Fruit fly (Drosophila melanogaster) whole organism, embryonic: ENCODE results near the gene AspRS-m.

ENCODE experiments used
- Bgb ChIP-seq: fragments of 200-800 bp; sonication (Bioruptor generic); IDR thresholded peaks from 2 replicates; pipeline ENCODE4 v1.3.6; 2022; ENCODE audit warnings: missing biosample characterization, missing genetic modification characterization; ENCODE audit not compliant: partially characterized antibody
- CG10565 ChIP-seq: fragments of 200-800 bp; sonication (Bioruptor generic); optimal IDR thresholded peaks from 3 replicates; lab custom pipeline; 2016; ENCODE audit warnings: missing biosample characterization, mild to moderate bottlenecking, missing genetic modification characterization
- CG14965 ChIP-seq: fragments of 200-800 bp; sonication (Bioruptor generic); optimal IDR thresholded peaks from 2 replicates; lab custom pipeline; 2016; ENCODE audit warnings: missing biosample characterization, missing genetic modification characterization, borderline replicate concordance
- CG15479 ChIP-seq: fragments of 200-800 bp; sonication (Bioruptor generic); optimal IDR thresholded peaks from 3 replicates; lab custom pipeline; 2019; ENCODE audit warnings: missing biosample characterization, mild to moderate bottlenecking, missing genetic modification characterization, moderate library complexity
- CG17359 ChIP-seq: fragments of 200-800 bp; sonication (Bioruptor generic); optimal IDR thresholded peaks from 3 replicates; lab custom pipeline; 2018; ENCODE audit warnings: missing biosample characterization, mild to moderate bottlenecking, missing genetic modification characterization, moderate library complexity
- CG1792 ChIP-seq: fragments of 200-800 bp; sonication (Bioruptor generic); optimal IDR thresholded peaks from 2 replicates; lab custom pipeline; 2016; ENCODE audit warnings: missing biosample characterization, missing genetic modification characterization
- CG2120 ChIP-seq: fragments of 200-800 bp; sonication (Bioruptor generic); optimal IDR thresholded peaks from 3 replicates; lab custom pipeline; 2016; ENCODE audit warnings: missing biosample characterization, missing genetic modification characterization
- CG2889 ChIP-seq: fragments of 200-800 bp; sonication (Bioruptor generic); IDR thresholded peaks from 3 replicates; pipeline ENCODE4 v1.3.6; 2022; ENCODE audit warnings: missing biosample characterization, missing genetic modification characterization
- CG30020 ChIP-seq: fragments of 200-800 bp; optimal IDR thresholded peaks from 2 replicates; lab custom pipeline; 2019; ENCODE audit warnings: missing biosample characterization, mild to moderate bottlenecking, missing genetic modification characterization, moderate library complexity
- CG30403 ChIP-seq: fragments of 200-800 bp; sonication (Bioruptor generic); optimal IDR thresholded peaks from 3 replicates; lab custom pipeline; 2016; ENCODE audit warnings: missing biosample characterization, missing genetic modification characterization
- CG33557 ChIP-seq: fragments of 200-800 bp; sonication (Bioruptor generic); optimal IDR thresholded peaks from 2 replicates; lab custom pipeline; 2019; ENCODE audit warnings: missing biosample characterization, mild to moderate bottlenecking, missing genetic modification characterization, moderate library complexity
- CG3838 ChIP-seq: fragments of 200-800 bp; sonication (Bioruptor generic); optimal IDR thresholded peaks from 3 replicates; lab custom pipeline; 2016; ENCODE audit warnings: missing biosample characterization, missing genetic modification characterization
- CG4404 ChIP-seq: fragments of 200-800 bp; sonication (Bioruptor generic); IDR thresholded peaks from 2 replicates; pipeline ENCODE4 v1.3.6; 2022; ENCODE audit warnings: missing biosample characterization, missing genetic modification characterization
- CG4617 ChIP-seq: fragments of 200-800 bp; sonication (Bioruptor generic); optimal IDR thresholded peaks from 3 replicates; lab custom pipeline; 2016; ENCODE audit warnings: missing biosample characterization, missing genetic modification characterization, borderline replicate concordance
- CG4854 ChIP-seq: fragments of 200-800 bp; sonication (Bioruptor generic); optimal IDR thresholded peaks from 2 replicates; lab custom pipeline; 2016; ENCODE audit warnings: missing biosample characterization, missing genetic modification characterization, inconsistent platforms
- CG7987 ChIP-seq: fragments of 200-800 bp; sonication (Bioruptor generic); optimal IDR thresholded peaks from 2 replicates; lab custom pipeline; 2018; ENCODE audit warnings: missing biosample characterization, mild to moderate bottlenecking, missing genetic modification characterization, moderate library complexity
- CG8089 ChIP-seq: fragments of 200-800 bp; sonication (Bioruptor generic); optimal IDR thresholded peaks from 3 replicates; lab custom pipeline; 2016; ENCODE audit warnings: missing biosample characterization, missing genetic modification characterization
- CG8388 ChIP-seq: fragments of 200-800 bp; sonication (Bioruptor generic); optimal IDR thresholded peaks from 2 replicates; lab custom pipeline; 2019; ENCODE audit warnings: missing biosample characterization, mild to moderate bottlenecking, missing genetic modification characterization, moderate library complexity
- CG9215 ChIP-seq: fragments of 200-800 bp; sonication (Bioruptor generic); IDR thresholded peaks from 2 replicates; pipeline ENCODE4 v1.3.6; 2022; ENCODE audit warnings: missing biosample characterization, missing genetic modification characterization
- CG9727 ChIP-seq: fragments of 200-800 bp; sonication (Bioruptor generic); optimal IDR thresholded peaks from 3 replicates; lab custom pipeline; 2017; ENCODE audit warnings: missing biosample characterization, mild to moderate bottlenecking, missing genetic modification characterization
- CkIIα-i1 ChIP-seq: fragments of 200-800 bp; sonication (Bioruptor generic); IDR thresholded peaks from 2 replicates; pipeline ENCODE4 v1.3.6; 2022; ENCODE audit warnings: missing biosample characterization, missing genetic modification characterization
- D19B ChIP-seq: fragments of 200-800 bp; sonication (Bioruptor generic); optimal IDR thresholded peaks from 2 replicates; lab custom pipeline; 2017; ENCODE audit warnings: missing biosample characterization, mild to moderate bottlenecking, missing genetic modification characterization
- Dfd ChIP-seq, 2 experiments: fragments of >200 bp; optimal IDR thresholded peaks; 2 replicates each; lab custom pipeline; 2017; ENCODE audit warnings: missing biosample characterization in 2 of 2, missing genetic modification characterization in 2 of 2
- E2f2 ChIP-seq: fragments of 200-800 bp; sonication (Bioruptor generic); IDR thresholded peaks from 2 replicates; pipeline ENCODE4 v1.3.6; 2022; ENCODE audit warnings: missing biosample characterization, missing genetic modification characterization
- Ets65A ChIP-seq: fragments of 200-800 bp; sonication (Bioruptor generic); peaks from one replicate; lab custom pipeline; 2016; ENCODE audit warnings: missing biosample characterization, missing genetic modification characterization
- HLH54F ChIP-seq: fragments of 200-800 bp; sonication (Bioruptor generic); optimal IDR thresholded peaks from 3 replicates; lab custom pipeline; 2016; ENCODE audit warnings: missing biosample characterization, missing genetic modification characterization
- Hmx ChIP-seq: fragments of 200-800 bp; sonication (Bioruptor generic); optimal IDR thresholded peaks from 2 replicates; lab custom pipeline; 2016; ENCODE audit warnings: missing biosample characterization, missing genetic modification characterization
- Mad ChIP-seq: fragments of 200-800 bp; sonication (Bioruptor generic); optimal IDR thresholded peaks from 2 replicates; lab custom pipeline; 2016; ENCODE audit warnings: missing biosample characterization, missing genetic modification characterization
- ab ChIP-seq: fragments of 200-800 bp; sonication (Bioruptor generic); optimal IDR thresholded peaks from 2 replicates; lab custom pipeline; 2016; ENCODE audit warnings: missing biosample characterization, missing genetic modification characterization
- al ChIP-seq: fragments of 200-800 bp; sonication (Bioruptor generic); IDR thresholded peaks from 2 replicates; pipeline ENCODE4 v1.3.6; 2022; ENCODE audit warnings: missing biosample characterization, missing genetic modification characterization
- amos ChIP-seq: fragments of 200-800 bp; sonication (Bioruptor generic); IDR thresholded peaks from 2 replicates; pipeline ENCODE4 v1.3.6; 2022; ENCODE audit warnings: missing biosample characterization, missing genetic modification characterization; ENCODE audit not compliant: partially characterized antibody
- ap ChIP-seq: fragments of 200-800 bp; sonication (Bioruptor generic); IDR thresholded peaks from 2 replicates; pipeline ENCODE4 v1.3.6; 2022; ENCODE audit warnings: missing biosample characterization, missing genetic modification characterization
- chm ChIP-seq: fragments of 200-800 bp; sonication (Bioruptor generic); IDR thresholded peaks from 2 replicates; pipeline ENCODE4 v1.3.6; 2022; ENCODE audit warnings: missing biosample characterization, missing genetic modification characterization
- ems ChIP-seq: fragments of 200-800 bp; sonication (Bioruptor generic); optimal IDR thresholded peaks from 3 replicates; lab custom pipeline; 2016; ENCODE audit warnings: missing biosample characterization, missing genetic modification characterization
- eve ChIP-seq, 2 experiments: fragments of >200 bp; optimal IDR thresholded peaks; 2 replicates each; lab custom pipeline; 2017; ENCODE audit warnings: missing biosample characterization in 2 of 2, missing genetic modification characterization in 2 of 2
- grn ChIP-seq: fragments of 200-800 bp; sonication (Bioruptor generic); optimal IDR thresholded peaks from 3 replicates; lab custom pipeline; 2017; ENCODE audit warnings: missing biosample characterization, missing genetic modification characterization
- gsb-n ChIP-seq: fragments of 200-800 bp; sonication (Bioruptor generic); optimal IDR thresholded peaks from 3 replicates; lab custom pipeline; 2018; ENCODE audit warnings: missing biosample characterization, mild to moderate bottlenecking, missing genetic modification characterization
- hkb ChIP-seq, 2 experiments: fragments of 200-800 bp in 1 of 2; fragments of >200 bp in 1 of 2; sonication (Bioruptor generic) in 1 of 2; IDR thresholded peaks in 1 of 2; optimal IDR thresholded peaks in 1 of 2; 2 replicates each; pipeline versions ENCODE4 v1.3.6 to Lab custom; 2017 to 2022; ENCODE audit warnings: missing biosample characterization in 1 of 2, missing genetic modification characterization in 1 of 2
- jumu ChIP-seq: fragments of 200-800 bp; sonication (Bioruptor generic); optimal IDR thresholded peaks from 3 replicates; lab custom pipeline; 2016; ENCODE audit warnings: missing biosample characterization, missing genetic modification characterization
- nerfin-1 ChIP-seq: fragments of 200-800 bp; sonication (Bioruptor generic); optimal IDR thresholded peaks from 3 replicates; lab custom pipeline; 2019; ENCODE audit warnings: missing biosample characterization, mild to moderate bottlenecking, missing genetic modification characterization, moderate library complexity
- org-1 ChIP-seq: fragments of 200-800 bp; sonication (Bioruptor generic); optimal IDR thresholded peaks from 2 replicates; lab custom pipeline; 2017; ENCODE audit warnings: missing biosample characterization, missing genetic modification characterization
- rib ChIP-seq: fragments of 200-800 bp; sonication (Bioruptor generic); IDR thresholded peaks from 2 replicates; pipeline ENCODE4 v1.3.6; 2022; ENCODE audit warnings: missing biosample characterization, missing genetic modification characterization
- sens ChIP-seq: fragments of 200-800 bp; sonication (Bioruptor generic); peaks from one replicate; lab custom pipeline; 2016; ENCODE audit warnings: missing biosample characterization, missing genetic modification characterization
- sr ChIP-seq: fragments of 200-800 bp; sonication (Bioruptor generic); IDR thresholded peaks from 3 replicates; pipeline ENCODE4 v1.3.6; 2022; ENCODE audit warnings: missing biosample characterization, missing genetic modification characterization
- tll ChIP-seq, 2 experiments: fragments of 200-800 bp in 1 of 2; fragments of >200 bp in 1 of 2; sonication (Bioruptor generic) in 1 of 2; optimal IDR thresholded peaks; 2 replicates each; lab custom pipeline; 2017 to 2019; ENCODE audit warnings: missing biosample characterization in 2 of 2, missing genetic modification characterization in 2 of 2, mild to moderate bottlenecking in 1 of 2, moderate library complexity in 1 of 2
- tna ChIP-seq: fragments of 200-800 bp; sonication (Bioruptor generic); IDR thresholded peaks from 2 replicates; pipeline ENCODE4 v1.3.6; 2022; ENCODE audit warnings: missing biosample characterization, missing genetic modification characterization; ENCODE audit not compliant: partially characterized antibody
- tup ChIP-seq: fragments of 200-800 bp; sonication (Bioruptor generic); optimal IDR thresholded peaks from 2 replicates; lab custom pipeline; 2016; ENCODE audit warnings: missing biosample characterization, mild to moderate bottlenecking, missing genetic modification characterization, moderate library complexity
- twi ChIP-seq: fragments of 200-800 bp; optimal IDR thresholded peaks from 2 replicates; lab custom pipeline; 2019; ENCODE audit warnings: missing biosample characterization, mild to moderate bottlenecking, missing genetic modification characterization, moderate library complexity
- zfh2 ChIP-seq: fragments of 200-800 bp; sonication (Bioruptor generic); optimal IDR thresholded peaks from 2 replicates; lab custom pipeline; 2016; ENCODE audit warnings: missing biosample characterization, missing genetic modification characterization

The AspRS-m gene

DNA sequence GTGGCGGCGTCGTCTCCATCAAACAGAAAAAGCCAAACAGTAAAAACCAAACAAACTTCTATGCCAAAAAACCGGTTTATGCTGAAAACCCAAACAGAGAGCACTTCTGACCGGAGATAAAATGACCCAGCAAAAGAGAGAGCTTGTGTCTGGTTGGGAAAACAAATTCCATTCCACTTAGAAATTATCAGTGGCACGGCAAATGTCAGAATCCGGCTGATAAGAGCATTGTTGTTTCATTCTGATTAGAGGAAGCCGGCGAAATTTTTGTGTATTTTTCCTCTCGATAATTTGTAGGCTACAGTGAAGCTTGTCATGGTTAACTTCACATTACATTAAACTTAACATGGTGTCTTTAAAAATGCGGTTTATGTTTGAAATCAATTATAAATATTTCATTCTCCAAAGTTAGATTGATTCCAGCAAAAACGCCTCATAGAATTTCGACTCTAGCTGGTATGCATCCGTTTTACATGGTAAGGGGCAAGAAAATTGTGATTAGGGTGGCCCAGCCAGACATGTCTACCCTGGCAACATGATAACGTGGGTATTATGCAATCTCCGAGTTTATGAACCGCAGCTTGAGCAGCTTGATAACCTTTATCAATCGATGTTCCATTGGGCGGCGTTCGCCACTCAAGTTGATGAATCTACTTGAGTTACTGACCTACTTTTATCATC is 9.3 kb upstream of the AspRS-m start (continued):
- no peak for TF ChIP-seq al (GFP tag; lab: Robert Waterston, UW)
- TF ChIP-seq gsb-n (tag; lab: Kevin White, UChicago), result no peak
- TF ChIP-seq CG7987 (GFP tag; lab: Kevin White, UChicago), result no peak
- TF ChIP-seq zfh2 (GFP tag; lab: Kevin White, UChicago), result peak; percentile 26
- no peak for TF ChIP-seq CG15479 (GFP tag; lab: Kevin White, UChicago)
- TF ChIP-seq amos (GFP tag; lab: Robert Waterston, UW), result no peak
- no peak for TF ChIP-seq CG8089
- TF ChIP-seq Ets65A (GFP tag; lab: Kevin White, UChicago), result peak; percentile 94
- peak; percentile 63 for TF ChIP-seq CG2120 (GFP tag; lab: Kevin White, UChicago)
- no peak for TF ChIP-seq jumu (GFP tag; lab: Kevin White, UChicago)
- no peak for TF ChIP-seq HLH54F (GFP tag; lab: Kevin White, UChicago)
- no peak for TF ChIP-seq CG30020 (tag; lab: Kevin White, UChicago)
- TF ChIP-seq org-1 (GFP tag; lab: Kevin White, UChicago), result no peak
- no peak for TF ChIP-seq ab (GFP tag; lab: Kevin White, UChicago)
- TF ChIP-seq CG2889 (GFP tag; lab: Robert Waterston, UW), result no peak
- peak; percentile 87 for TF ChIP-seq sens (GFP tag; lab: Kevin White, UChicago)
- TF ChIP-seq nerfin-1 (tag; lab: Kevin White, UChicago), result no peak
- TF ChIP-seq tup (GFP tag; lab: Kevin White, UChicago), result peak; percentile 21
- TF ChIP-seq CG1792 (GFP tag; lab: Kevin White, UChicago), result peak; percentile 8
- TF ChIP-seq tna (GFP tag; lab: Robert Waterston, UW), result no peak
- TF ChIP-seq rib (GFP tag; lab: Robert Waterston, UW), result no peak
- no peak for TF ChIP-seq E2f2 (GFP tag; lab: Robert Waterston, UW)
- no peak for TF ChIP-seq tll (GFP tag; optimal IDR thresholded peaks at IDR 0.05; lab: Kevin White, UChicago)
- TF ChIP-seq Dfd (GFP tag; optimal IDR thresholded peaks at IDR 0.05; lab: Kevin White, UChicago), result no peak
- no peak for TF ChIP-seq CG9215 (GFP tag; lab: Robert Waterston, UW)
- peak; percentile 18; the same call in 1 of the 2 replicates for TF ChIP-seq chm (GFP tag; lab: Robert Waterston, UW)
- TF ChIP-seq eve (GFP tag; optimal IDR thresholded peaks at IDR 0.05; lab: Kevin White, UChicago), result no peak
- TF ChIP-seq CG4854 (GFP tag; lab: Kevin White, UChicago), result no peak
- no peak for TF ChIP-seq hkb (optimal IDR thresholded peaks at IDR 0.05; lab: Kevin White, UChicago)
- TF ChIP-seq hkb (GFP tag; IDR thresholded peaks at IDR 0.05; lab: Robert Waterston, UW), result no peak
- TF ChIP-seq CG9727 (GFP tag; lab: Kevin White, UChicago), result peak; percentile 14
- no peak for TF ChIP-seq CkIIα-i1 (GFP tag; lab: Robert Waterston, UW)
- no peak for TF ChIP-seq Hmx (GFP tag; lab: Kevin White, UChicago)
- TF ChIP-seq CG3838, result no peak
- no peak for TF ChIP-seq ap (GFP tag; lab: Robert Waterston, UW)
- TF ChIP-seq ems (GFP tag; lab: Kevin White, UChicago), result no peak
- TF ChIP-seq CG17359 (tag; lab: Kevin White, UChicago), result no peak
- TF ChIP-seq CG33557 (GFP tag; lab: Kevin White, UChicago), result no peak
- no peak for TF ChIP-seq CG4617 (GFP tag; lab: Kevin White, UChicago)
- TF ChIP-seq twi (tag; lab: Kevin White, UChicago), result no peak
- no peak for TF ChIP-seq D19B (GFP tag; lab: Kevin White, UChicago)
- TF ChIP-seq Bgb (GFP tag; lab: Robert Waterston, UW), result no peak
- no peak for TF ChIP-seq CG14965 (GFP tag; lab: Kevin White, UChicago)
- TF ChIP-seq grn (GFP tag; lab: Kevin White, UChicago), result peak; percentile 48
- TF ChIP-seq CG30403 (GFP tag; lab: Kevin White, UChicago), result peak; percentile 8
- peak; percentile 5 for TF ChIP-seq CG8388 (GFP tag; lab: Kevin White, UChicago)
- no peak for TF ChIP-seq CG10565 (GFP tag; lab: Kevin White, UChicago)
- TF ChIP-seq Mad (GFP tag; lab: Kevin White, UChicago), result no peak
- TF ChIP-seq sr (GFP tag; lab: Robert Waterston, UW), result no peak
- no peak for TF ChIP-seq CG4404
